Fruit fly (Drosophila melanogaster) whole organism, embryonic: ENCODE results near the gene CG10280.

Experiments used
- Adf1 ChIP-seq: fragments of 200-800 bp; sonication (Bioruptor generic); IDR thresholded peaks from 2 replicates; pipeline ENCODE4 v1.3.6; 2022; ENCODE audit warnings: missing biosample characterization, missing genetic modification characterization
- Bgb ChIP-seq: fragments of 200-800 bp; sonication (Bioruptor generic); IDR thresholded peaks from 2 replicates; pipeline ENCODE4 v1.3.6; 2022; ENCODE audit warnings: missing biosample characterization, missing genetic modification characterization; ENCODE audit not compliant: partially characterized antibody
- CG10321 ChIP-seq: fragments of 200-800 bp; sonication (Bioruptor generic); IDR thresholded peaks from 2 replicates; pipeline ENCODE4 v1.3.6; 2022; ENCODE audit warnings: missing biosample characterization, missing genetic modification characterization
- CG10565 ChIP-seq: fragments of 200-800 bp; sonication (Bioruptor generic); optimal IDR thresholded peaks from 3 replicates; lab custom pipeline; 2016; ENCODE audit warnings: missing biosample characterization, mild to moderate bottlenecking, missing genetic modification characterization
- CG12391 ChIP-seq: fragments of 200-800 bp; sonication (Bioruptor generic); optimal IDR thresholded peaks from 3 replicates; lab custom pipeline; 2018; ENCODE audit warnings: missing biosample characterization, mild to moderate bottlenecking, missing genetic modification characterization, moderate library complexity
- CG17359 ChIP-seq: fragments of 200-800 bp; sonication (Bioruptor generic); optimal IDR thresholded peaks from 3 replicates; lab custom pipeline; 2018; ENCODE audit warnings: missing biosample characterization, mild to moderate bottlenecking, missing genetic modification characterization, moderate library complexity
- CG2199 ChIP-seq: fragments of 200-800 bp; sonication (Bioruptor generic); IDR thresholded peaks from 3 replicates; pipeline ENCODE4 v1.3.6; 2022; ENCODE audit warnings: missing biosample characterization, missing genetic modification characterization
- CG32532 ChIP-seq: fragments of 200-800 bp; sonication (Bioruptor generic); IDR thresholded peaks from 2 replicates; pipeline ENCODE4 v1.3.6; 2022; ENCODE audit warnings: missing biosample characterization, missing genetic modification characterization
- CG32772 ChIP-seq: fragments of 200-800 bp; sonication (Bioruptor generic); IDR thresholded peaks from 2 replicates; pipeline ENCODE4 v1.3.6; 2022; ENCODE audit warnings: missing biosample characterization, missing genetic modification characterization
- CG3281 ChIP-seq: fragments of 200-800 bp; sonication (Bioruptor generic); optimal IDR thresholded peaks from 3 replicates; lab custom pipeline; 2017; ENCODE audit warnings: missing biosample characterization, mild to moderate bottlenecking, missing genetic modification characterization
- CG34224 ChIP-seq: fragments of 200-800 bp; sonication (Bioruptor generic); IDR thresholded peaks from 3 replicates; pipeline ENCODE4 v1.3.6; 2022; ENCODE audit warnings: missing biosample characterization, missing genetic modification characterization; ENCODE audit not compliant: partially characterized antibody
- CG5180 ChIP-seq: fragments of 200-800 bp; sonication (Bioruptor generic); optimal IDR thresholded peaks from 3 replicates; lab custom pipeline; 2017; ENCODE audit warnings: missing biosample characterization, missing genetic modification characterization, mild to moderate bottlenecking, moderate library complexity, missing genetic modification reagents
- CG7786 ChIP-seq: fragments of 200-800 bp; sonication (Bioruptor generic); optimal IDR thresholded peaks from 2 replicates; lab custom pipeline; 2016; ENCODE audit warnings: missing biosample characterization, missing genetic modification characterization
- CG7987 ChIP-seq: fragments of 200-800 bp; sonication (Bioruptor generic); optimal IDR thresholded peaks from 2 replicates; lab custom pipeline; 2018; ENCODE audit warnings: missing biosample characterization, mild to moderate bottlenecking, missing genetic modification characterization, moderate library complexity
- CG8290 ChIP-seq, 3 experiments: fragments of 200-800 bp; sonication (Bioruptor generic); optimal IDR thresholded peaks; 2 replicates each; lab custom pipeline; 2016 to 2019; ENCODE audit warnings: missing biosample characterization in 3 of 3, missing genetic modification characterization in 3 of 3, mild to moderate bottlenecking in 2 of 3, moderate library complexity in 1 of 3
- CHES-1-like ChIP-seq: fragments of 200-800 bp; sonication (Bioruptor generic); optimal IDR thresholded peaks from 2 replicates; lab custom pipeline; 2016; ENCODE audit warnings: missing biosample characterization, missing genetic modification characterization
- D19A ChIP-seq: fragments of 200-800 bp; optimal IDR thresholded peaks from 3 replicates; lab custom pipeline; 2019; ENCODE audit warnings: missing biosample characterization, mild to moderate bottlenecking, missing genetic modification characterization, moderate library complexity
- Dbx ChIP-seq: fragments of 200-800 bp; sonication (Bioruptor generic); IDR thresholded peaks from 3 replicates; pipeline ENCODE4 v1.3.6; 2022; ENCODE audit warnings: missing biosample characterization, missing genetic modification characterization
- Deaf1 ChIP-seq: fragments of 200-800 bp; optimal IDR thresholded peaks from 3 replicates; lab custom pipeline; 2019; ENCODE audit warnings: missing biosample characterization, mild to moderate bottlenecking, missing genetic modification characterization, moderate library complexity
- Eip74EF ChIP-seq, 2 experiments: fragments of 200-800 bp in 1 of 2; fragments of >200 bp in 1 of 2; sonication (Bioruptor generic) in 1 of 2; optimal IDR thresholded peaks; 2 replicates each; lab custom pipeline; 2017 to 2019; ENCODE audit warnings: missing biosample characterization in 2 of 2, missing genetic modification characterization in 2 of 2, mild to moderate bottlenecking in 1 of 2, moderate library complexity in 1 of 2
- Fer1 ChIP-seq: fragments of 200-800 bp; sonication (Bioruptor generic); optimal IDR thresholded peaks from 2 replicates; lab custom pipeline; 2017; ENCODE audit warnings: missing biosample characterization, mild to moderate bottlenecking, missing genetic modification characterization
- HLH3B ChIP-seq: fragments of 200-800 bp; sonication (Bioruptor generic); IDR thresholded peaks from 2 replicates; pipeline ENCODE4 v1.3.6; 2022; ENCODE audit warnings: missing biosample characterization, missing genetic modification characterization
- Hand ChIP-seq: fragments of 200-800 bp; sonication (Bioruptor generic); optimal IDR thresholded peaks from 2 replicates; lab custom pipeline; 2017; ENCODE audit warnings: mild to moderate bottlenecking, missing biosample characterization, missing genetic modification reagents, missing genetic modification characterization
- Hey ChIP-seq: fragments of 200-800 bp; sonication (Bioruptor generic); optimal IDR thresholded peaks from 3 replicates; lab custom pipeline; 2018; ENCODE audit warnings: missing biosample characterization, mild to moderate bottlenecking, missing genetic modification characterization
- Lpt ChIP-seq: fragments of >200 bp; optimal IDR thresholded peaks from 2 replicates; lab custom pipeline; 2018; ENCODE audit warnings: missing biosample characterization, missing genetic modification characterization
- Meics ChIP-seq: fragments of 200-800 bp; sonication (Bioruptor generic); optimal IDR thresholded peaks from 2 replicates; lab custom pipeline; 2017; ENCODE audit warnings: missing biosample characterization, mild to moderate bottlenecking, missing genetic modification characterization
- NFAT ChIP-seq: fragments of 200-800 bp; sonication (Bioruptor generic); IDR thresholded peaks from 2 replicates; pipeline ENCODE4 v1.3.6; 2022; ENCODE audit warnings: missing biosample characterization, missing genetic modification characterization
- Stat92E ChIP-seq, 3 experiments: fragments of >200 bp in 2 of 3; fragments of 200-800 bp in 1 of 3; sonication (Bioruptor generic) in 1 of 3; optimal IDR thresholded peaks; 2 replicates each; lab custom pipeline; 2017 to 2019; ENCODE audit warnings: missing biosample characterization in 3 of 3, missing genetic modification characterization in 3 of 3, mild to moderate bottlenecking in 1 of 3, moderate library complexity in 1 of 3
- cad ChIP-seq: fragments of >200 bp; optimal IDR thresholded peaks from 2 replicates; lab custom pipeline; 2017; ENCODE audit warnings: missing biosample characterization, missing genetic modification characterization
- cg ChIP-seq: fragments of 200-800 bp; sonication (Bioruptor generic); optimal IDR thresholded peaks from 3 replicates; lab custom pipeline; 2019; ENCODE audit warnings: missing biosample characterization, mild to moderate bottlenecking, missing genetic modification characterization, moderate library complexity
- ci ChIP-seq: fragments of 200-800 bp; sonication (Bioruptor generic); IDR thresholded peaks from 3 replicates; pipeline ENCODE4 v1.3.6; 2022; ENCODE audit warnings: missing biosample characterization, missing genetic modification characterization
- exex ChIP-seq: fragments of 200-800 bp; sonication (Bioruptor generic); optimal IDR thresholded peaks from 4 replicates; lab custom pipeline; 2018; ENCODE audit warnings: missing biosample characterization, mild to moderate bottlenecking, missing genetic modification characterization, moderate library complexity
- ftz-f1 ChIP-seq: fragments of 200-800 bp; sonication (Bioruptor generic); optimal IDR thresholded peaks from 2 replicates; lab custom pipeline; 2016; ENCODE audit warnings: missing biosample characterization, missing genetic modification characterization
- gcm ChIP-seq: fragments of 200-800 bp; sonication (Bioruptor generic); optimal IDR thresholded peaks from 2 replicates; lab custom pipeline; 2019; ENCODE audit warnings: missing biosample characterization, mild to moderate bottlenecking, missing genetic modification characterization, moderate library complexity
- gem ChIP-seq: fragments of 200-800 bp; sonication (Bioruptor generic); optimal IDR thresholded peaks from 2 replicates; lab custom pipeline; 2019; ENCODE audit warnings: missing biosample characterization, mild to moderate bottlenecking, missing genetic modification characterization, moderate library complexity
- lov ChIP-seq, 2 experiments: fragments of 200-800 bp in 1 of 2; fragments of >200 bp in 1 of 2; sonication (Bioruptor generic) in 1 of 2; IDR thresholded peaks in 1 of 2; optimal IDR thresholded peaks in 1 of 2; 2 replicates in 1 of 2; 3 replicates in 1 of 2; pipeline versions ENCODE4 v1.3.6 to Lab custom; 2017 to 2022; ENCODE audit warnings: missing biosample characterization in 1 of 2, missing genetic modification characterization in 1 of 2
- mirr ChIP-seq: fragments of 200-800 bp; sonication (Bioruptor generic); optimal IDR thresholded peaks from 3 replicates; lab custom pipeline; 2018; ENCODE audit warnings: missing biosample characterization, mild to moderate bottlenecking, missing genetic modification characterization
- psq ChIP-seq: fragments of 200-800 bp; sonication (Bioruptor generic); optimal IDR thresholded peaks from 2 replicates; lab custom pipeline; 2017; ENCODE audit warnings: missing biosample characterization, missing genetic modification characterization
- pum ChIP-seq: fragments of 200-800 bp; sonication (Bioruptor generic); optimal IDR thresholded peaks from 2 replicates; lab custom pipeline; 2016; ENCODE audit warnings: missing biosample characterization, missing genetic modification characterization
- pzg ChIP-seq: fragments of 200-800 bp; sonication (Bioruptor generic); optimal IDR thresholded peaks from 3 replicates; lab custom pipeline; 2018; ENCODE audit warnings: missing biosample characterization, mild to moderate bottlenecking, missing genetic modification characterization, moderate library complexity
- sens ChIP-seq: fragments of 200-800 bp; sonication (Bioruptor generic); peaks from one replicate; lab custom pipeline; 2016; ENCODE audit warnings: missing biosample characterization, missing genetic modification characterization
- sob ChIP-seq: fragments of 200-800 bp; sonication (Bioruptor generic); IDR thresholded peaks from 2 replicates; pipeline ENCODE4 v1.3.6; 2022; ENCODE audit warnings: missing biosample characterization, missing genetic modification characterization
- sqz ChIP-seq: fragments of 200-800 bp; sonication (Bioruptor generic); optimal IDR thresholded peaks from 3 replicates; lab custom pipeline; 2018; ENCODE audit warnings: missing biosample characterization, mild to moderate bottlenecking, missing genetic modification characterization
- unc-4 ChIP-seq: fragments of 200-800 bp; sonication (Bioruptor generic); IDR thresholded peaks from 2 replicates; pipeline ENCODE4 v1.3.6; 2022; ENCODE audit warnings: missing biosample characterization, missing genetic modification characterization; ENCODE audit not compliant: partially characterized antibody
- zen ChIP-seq: fragments of 200-800 bp; sonication (Bioruptor generic); optimal IDR thresholded peaks from 3 replicates; lab custom pipeline; 2018; ENCODE audit warnings: missing biosample characterization, mild to moderate bottlenecking, missing genetic modification characterization, moderate library complexity
- zfh2 ChIP-seq: fragments of 200-800 bp; sonication (Bioruptor generic); optimal IDR thresholded peaks from 2 replicates; lab custom pipeline; 2016; ENCODE audit warnings: missing biosample characterization, missing genetic modification characterization

Gene CG10280

DNA sequence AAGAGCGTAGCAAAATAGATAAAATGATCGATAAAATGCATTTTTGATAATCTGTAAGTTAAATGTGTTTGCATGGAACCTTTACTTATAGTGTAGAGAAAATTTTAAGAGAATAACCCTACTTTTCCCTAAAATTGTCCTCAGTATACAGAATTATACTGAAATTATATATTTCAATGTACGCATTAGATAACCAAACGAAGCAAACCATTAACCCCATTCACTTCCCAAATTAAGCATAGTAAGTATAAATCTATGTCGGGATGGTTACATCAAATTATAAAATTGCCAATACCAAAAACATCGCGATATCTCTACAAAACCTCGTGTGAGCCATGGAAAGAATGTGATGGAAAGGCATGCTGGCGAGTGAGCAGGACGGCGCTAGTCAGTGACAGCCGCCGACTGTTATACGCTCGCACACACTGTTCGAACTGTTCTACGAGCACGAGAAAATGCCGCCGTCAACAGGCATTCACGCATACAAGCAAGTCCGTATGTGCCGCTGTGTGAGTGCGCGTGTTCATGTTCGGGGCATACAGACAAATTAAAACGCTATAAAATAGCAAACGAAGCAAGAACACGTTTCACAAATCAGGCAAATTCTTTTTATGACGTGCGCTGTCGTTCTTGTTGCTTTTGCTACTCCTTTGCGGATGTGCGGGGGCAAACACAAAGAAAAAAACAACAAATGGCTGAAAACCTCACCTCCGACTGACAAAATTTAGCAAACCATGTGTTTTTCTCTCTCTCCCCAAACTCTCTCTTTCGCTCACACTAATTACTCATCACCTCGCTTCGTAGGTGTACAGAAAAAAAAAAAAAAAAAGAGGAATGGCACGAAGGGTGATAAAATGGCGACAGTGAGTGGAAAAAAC lies 4.4 kb downstream of the CG10280 start (continued):
- peak; percentile 51; the same call in 1 of the 2 replicates for TF ChIP-seq sob (GFP tag; lab: Robert Waterston, UW)
- peak; percentile 4 for TF ChIP-seq Meics (GFP tag; lab: Kevin White, UChicago)
- peak; percentile 43 for TF ChIP-seq psq (GFP tag; lab: Kevin White, UChicago)
- TF ChIP-seq CG34224 (GFP tag; lab: Robert Waterston, UW), result peak; percentile 49; the same call in 2 of the 3 replicates
- no peak for TF ChIP-seq HLH3B
- TF ChIP-seq CG2199 (GFP tag; lab: Robert Waterston, UW), result 0 out of 3 replicates have a peak, but pooled peaks have one; percentile 58
- peak; percentile 24 for TF ChIP-seq Hand (GFP tag; lab: Kevin White, UChicago)
- TF ChIP-seq zfh2, result no peak
- TF ChIP-seq sens, result peak; percentile 73
- no peak for TF ChIP-seq D19A
- peak; percentile 9 for TF ChIP-seq CHES-1-like (GFP tag; lab: Kevin White, UChicago)
- peak; percentile 22 for TF ChIP-seq pzg
- peak; percentile 7 for TF ChIP-seq cad (GFP tag; lab: Kevin White, UChicago)
- peak; percentile 17 for TF ChIP-seq CG7987 (GFP tag; lab: Kevin White, UChicago)
- peak; percentile 0 for TF ChIP-seq ftz-f1
- TF ChIP-seq Bgb (GFP tag; lab: Robert Waterston, UW), result peak; percentile 50; the same call in 1 of the 2 replicates
- 0 out of 3 replicates have a peak, but pooled peaks have one; percentile 40 for TF ChIP-seq Dbx
- peak; percentile 43; the same call in 1 of the 2 replicates for TF ChIP-seq Adf1 (GFP tag; lab: Robert Waterston, UW)
- peak; percentile 54; the same call in 1 of the 3 replicates for TF ChIP-seq ci
- TF ChIP-seq CG8290 (GFP tag; optimal IDR thresholded peaks at IDR 0.05; lab: Kevin White, UChicago), result no peak
- TF ChIP-seq CG8290 (tag; optimal IDR thresholded peaks at IDR 0.05; lab: Kevin White, UChicago), result peak in 1 of 2 experiments; percentile 73
- peak; percentile 21 for TF ChIP-seq CG7786 (GFP tag; lab: Kevin White, UChicago)
- TF ChIP-seq CG32772, result peak; percentile 83
- TF ChIP-seq CG10321 (GFP tag; lab: Robert Waterston, UW), result peak; percentile 94
- TF ChIP-seq Eip74EF (GFP tag; optimal IDR thresholded peaks at IDR 0.05; lab: Kevin White, UChicago), result no peak
- TF ChIP-seq Deaf1 (tag; lab: Kevin White, UChicago), result peak; percentile 62
- peak; percentile 16; the same call in 1 of the 2 replicates for TF ChIP-seq CG32532 (GFP tag; lab: Robert Waterston, UW)
- peak; percentile 57 for TF ChIP-seq exex (tag; lab: Kevin White, UChicago)
- no peak for TF ChIP-seq gcm (GFP tag; lab: Kevin White, UChicago)
- TF ChIP-seq cg (GFP tag; lab: Kevin White, UChicago), result peak; percentile 94
- TF ChIP-seq unc-4, result peak; percentile 39; the same call in 1 of the 2 replicates
- TF ChIP-seq Stat92E (GFP tag; optimal IDR thresholded peaks at IDR 0.05; lab: Kevin White, UChicago), result peak in 1 of 3 experiments; percentile 3
- no peak for TF ChIP-seq pum
- TF ChIP-seq CG10565 (GFP tag; lab: Kevin White, UChicago), result no peak
- TF ChIP-seq CG5180 (GFP tag; lab: Kevin White, UChicago), result peak; percentile 88
- TF ChIP-seq zen (tag; lab: Kevin White, UChicago), result peak; percentile 40
- TF ChIP-seq NFAT (GFP tag; lab: Robert Waterston, UW), result peak; percentile 60; the same call in 1 of the 2 replicates
- peak; percentile 35 for TF ChIP-seq Hey (tag; lab: Kevin White, UChicago)
- TF ChIP-seq CG17359 (tag; lab: Kevin White, UChicago), result peak; percentile 65
- TF ChIP-seq Fer1 (GFP tag; lab: Kevin White, UChicago), result peak; percentile 41
- peak; percentile 94 for TF ChIP-seq sqz (GFP tag; lab: Kevin White, UChicago)
- TF ChIP-seq CG3281 (GFP tag; lab: Kevin White, UChicago), result peak; percentile 31
- no peak for TF ChIP-seq Lpt (GFP tag; lab: Kevin White, UChicago)
- TF ChIP-seq lov (optimal IDR thresholded peaks at IDR 0.05; lab: Kevin White, UChicago), result no peak
- TF ChIP-seq lov (GFP tag; IDR thresholded peaks at IDR 0.05; lab: Robert Waterston, UW), result no peak
- peak; percentile 80 for TF ChIP-seq mirr
- TF ChIP-seq gem (tag; lab: Kevin White, UChicago), result peak; percentile 30
- peak; percentile 24 for TF ChIP-seq CG12391
